Fruit fly (Drosophila melanogaster) whole organism, larva: ENCODE data around the gene CG14708.

Experiments
- noc ChIP-seq: fragments of 200-800 bp; sonication (Bioruptor generic); optimal IDR thresholded peaks from 3 replicates; lab custom pipeline; 2019; ENCODE audit warnings: missing biosample characterization, mild to moderate bottlenecking, missing genetic modification characterization, moderate library complexity

Gene CG14708

DNA sequence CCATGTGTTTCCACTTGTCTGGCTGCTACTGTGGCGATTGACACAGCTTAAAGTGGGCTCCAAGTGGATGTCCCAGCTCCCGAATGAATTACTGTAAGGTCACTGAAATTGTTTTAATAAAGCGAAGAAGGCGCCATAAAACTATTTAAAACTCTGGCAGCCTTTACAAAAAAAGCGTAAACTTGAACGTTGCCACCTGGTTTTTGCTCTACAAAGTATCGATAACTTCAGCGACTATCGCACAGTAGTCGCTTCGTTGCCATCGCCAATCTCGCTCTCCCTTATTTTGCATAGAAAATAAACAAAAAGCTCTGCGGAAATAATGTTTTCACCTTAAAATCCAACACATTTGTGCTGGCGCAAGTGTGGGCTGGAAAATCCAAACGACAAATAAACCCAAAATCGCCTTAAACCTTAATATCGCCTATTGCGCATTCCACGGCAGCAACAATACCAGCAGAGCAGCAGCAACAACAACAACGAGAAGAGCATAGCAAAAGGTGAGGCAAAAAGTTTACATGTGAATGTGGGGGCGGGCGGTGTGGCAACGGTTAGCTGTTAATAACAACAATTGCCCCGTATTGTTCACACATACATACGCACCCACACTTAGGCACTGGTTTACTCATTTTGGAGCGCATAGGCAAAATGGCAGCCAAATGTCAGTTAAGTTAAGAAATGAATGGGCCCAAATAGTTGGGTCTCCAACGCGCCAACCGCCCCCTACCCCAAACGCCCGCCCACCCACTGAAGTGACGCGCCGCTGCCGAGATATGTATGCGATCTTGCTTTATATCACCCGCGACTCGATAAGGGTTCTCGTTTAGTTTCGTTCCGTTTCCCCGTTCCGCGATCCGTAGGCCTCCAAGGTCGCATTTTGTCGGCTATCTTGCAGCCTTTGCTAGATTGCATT is 27.7 kb downstream of the CG14708 start, which contains the start of gene wkd:
wkd (plus strand) TSS at position 237 of the 913 bp plus-strand sequence.
- no peak for TF ChIP-seq noc (tag; lab: Kevin White, UChicago)

DNA sequence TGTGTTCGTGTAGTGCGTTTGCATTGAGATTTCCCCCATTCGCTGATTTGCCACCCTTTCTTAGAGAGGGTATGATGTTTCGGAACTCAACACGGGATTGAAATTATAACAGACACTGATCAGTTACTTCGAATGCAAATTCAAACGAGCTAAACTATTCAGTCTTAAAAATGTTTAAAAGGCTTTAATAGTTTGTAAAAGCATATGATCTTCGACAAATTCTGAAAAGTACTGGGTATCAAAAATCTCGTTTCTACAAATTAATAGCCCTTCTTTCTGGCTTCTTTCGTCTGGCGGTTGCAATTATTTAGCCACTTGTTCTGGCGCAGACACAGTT is 28.3 kb downstream of the CG14708 start:
- peak; percentile 30 for TF ChIP-seq noc (tag; lab: Kevin White, UChicago)

DNA sequence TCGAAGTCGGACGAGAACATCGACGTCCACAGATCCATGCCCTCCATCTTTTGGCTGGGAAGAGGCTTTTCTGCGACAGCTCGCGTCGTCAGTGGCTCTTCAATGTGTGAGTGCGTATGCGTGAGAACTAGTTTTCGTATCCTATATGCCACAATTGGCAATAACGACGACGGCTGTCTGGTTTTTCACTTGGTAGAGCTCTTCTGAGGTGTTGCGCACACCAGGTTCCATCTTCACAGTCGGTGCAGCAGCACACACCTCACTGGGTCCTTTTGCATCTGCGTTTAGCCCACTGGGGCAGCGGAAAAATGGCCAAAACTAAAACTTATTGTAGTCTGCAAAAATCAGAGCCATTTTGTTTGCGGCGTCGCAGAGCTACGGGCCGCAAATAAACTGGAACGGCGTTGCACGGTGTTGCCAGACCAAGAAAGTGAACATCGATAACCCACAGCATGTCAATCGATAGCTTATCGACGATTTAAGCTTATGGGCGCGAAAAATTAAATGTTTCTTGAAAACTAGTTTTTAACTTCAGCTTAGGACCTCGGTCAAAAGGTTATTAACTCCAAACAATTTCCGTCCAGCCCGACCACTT is 35.9 kb downstream of the CG14708 start, which contains the start of gene CG6791:
CG6791 (minus strand) TSS at position 383 of the 595 bp plus-strand sequence.
- no peak for TF ChIP-seq noc (tag; lab: Kevin White, UChicago)

DNA sequence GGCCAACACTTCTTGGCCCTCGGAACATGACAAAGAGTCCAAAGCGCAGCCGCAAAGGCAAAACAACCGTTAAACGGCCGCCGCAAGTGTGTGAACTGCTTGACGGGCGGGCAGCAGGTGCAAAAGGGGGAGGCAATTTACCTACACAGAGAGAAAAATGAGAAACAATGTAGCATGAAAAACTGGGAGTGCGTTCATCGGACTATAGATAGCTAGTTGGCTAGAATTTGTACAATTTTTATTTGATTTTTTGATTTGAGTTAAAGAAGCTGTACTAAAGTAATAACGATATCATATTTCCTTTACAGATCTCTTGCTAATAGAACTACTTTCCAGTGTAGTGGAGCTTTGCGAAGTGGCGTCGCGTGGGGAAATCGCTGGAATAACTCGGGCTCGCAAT is 41.6 kb downstream of the CG14708 start:
- no peak for TF ChIP-seq noc (tag; lab: Kevin White, UChicago)

DNA sequence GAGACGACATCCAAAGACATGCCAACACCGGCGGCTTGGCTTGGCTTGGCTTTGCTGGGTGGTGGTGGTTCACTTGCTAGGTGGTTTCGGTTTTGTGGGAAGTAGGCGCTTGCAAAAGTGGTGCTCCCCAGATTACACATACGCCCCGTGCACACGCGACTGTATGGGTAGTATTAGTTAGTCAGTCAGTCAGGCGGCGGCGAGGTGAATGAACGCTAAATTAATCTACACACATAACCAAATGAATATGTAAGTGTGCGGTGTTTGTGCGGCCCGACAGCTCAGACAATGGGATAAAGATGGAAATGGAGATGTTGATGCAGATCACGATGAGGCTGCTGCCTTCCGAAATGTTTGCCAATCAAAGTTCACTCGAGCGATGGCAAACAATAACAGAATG is 49.2 kb downstream of the CG14708 start:
- TF ChIP-seq noc (tag; lab: Kevin White, UChicago), result no peak
